Worm (Caenorhabditis elegans) whole organism, L2 larva: ENCODE results near the gene C17B7.10.

ENCODE experiments used
- ceh-16 ChIP-seq: fragments of 150-350 bp; optimal IDR thresholded peaks from 2 replicates; lab custom pipeline; 2014; ENCODE audit warnings: missing biosample characterization, missing genetic modification characterization
- zag-1 ChIP-seq: fragments of 150-350 bp; optimal IDR thresholded peaks from 2 replicates; lab custom pipeline; 2014; ENCODE audit warnings: missing biosample characterization, missing genetic modification characterization

DNA sequence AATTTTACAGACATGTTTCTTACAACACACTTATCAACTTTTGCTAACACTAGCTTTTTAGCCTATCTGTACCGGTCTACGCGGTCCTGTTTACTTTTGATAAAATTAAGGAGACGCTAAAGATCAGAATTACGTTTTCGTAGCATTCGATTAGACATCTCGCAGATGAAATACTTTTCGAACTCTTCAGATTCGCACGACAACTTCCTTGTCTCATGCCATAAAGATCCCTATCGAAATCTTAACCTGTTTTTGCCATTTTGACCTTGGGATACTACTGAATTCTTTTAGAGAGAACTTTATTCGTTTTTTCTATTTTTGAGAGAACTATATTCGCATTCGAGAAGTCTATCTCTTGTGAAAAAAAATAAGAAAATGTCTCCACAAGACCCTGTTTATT is 8.5 kb downstream of the C17B7.10 start, which contains the start of gene C17B7.5:
- no peak for TF ChIP-seq ceh-16 (tag; lab: Kevin White, UChicago)
- no peak for TF ChIP-seq zag-1
